Worm (Caenorhabditis elegans): ENCODE results near the gene swsn-4.

swsn-4 gene

DNA sequence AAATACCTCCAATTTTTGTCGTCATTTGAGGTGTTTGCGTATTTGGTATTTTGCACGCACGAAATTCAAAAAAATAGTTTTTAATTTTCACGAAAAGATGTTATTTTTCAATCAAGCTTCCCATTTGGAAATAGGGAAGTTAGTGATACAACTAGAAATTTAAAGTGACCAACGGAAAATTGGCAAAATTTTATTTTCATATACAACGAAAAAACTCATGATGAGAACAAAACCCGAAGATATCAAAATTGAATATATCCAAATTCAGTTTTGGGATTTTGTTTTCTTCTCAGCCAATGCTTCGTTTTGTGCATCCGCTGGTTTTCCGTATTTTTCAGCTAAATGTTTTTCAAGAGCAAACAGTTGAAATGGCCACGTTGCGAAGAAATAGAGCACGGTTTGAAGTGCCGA lies 20.1 kb downstream of the swsn-4 start:
- TF ChIP-seq spr-1 (tag; optimal IDR thresholded peaks at IDR 0.05) (no peak), snpc-1.2 (GFP tag; IDR thresholded peaks at IDR 0.05) (0 out of 2 replicates have a peak, but pooled peaks have one; percentile 15), Y48G9A.11 (GFP tag; IDR thresholded peaks at IDR 0.05) (0 out of 2 replicates have a peak, but pooled peaks have one; percentile 6), unc-62 (GFP tag; optimal IDR thresholded peaks at IDR 0.05 in 1 of 2) (peak in 1 of 2 experiments; percentile 51), unc-62 (tag; optimal IDR thresholded peaks at IDR 0.05) (no peak), arid-1 (GFP tag; conservative IDR thresholded peaks at IDR 0.05) (peak; percentile 80), lin-38 (GFP tag; IDR thresholded peaks at IDR 0.05) (peak; percentile 62), F49E8.2 (tag; optimal IDR thresholded peaks at IDR 0.05; ENCODE audit: borderline replicate concordance) (peak; percentile 89), pha-4 (GFP tag; IDR thresholded peaks at IDR 0.05) (peak; percentile 64; the same call in 1 of the 2 replicates), pha-4 (tag; optimal IDR thresholded peaks at IDR 0.05) (no peak), nhr-6 (tag; optimal IDR thresholded peaks at IDR 0.05) (no peak), zfp-2 (tag; optimal IDR thresholded peaks at IDR 0.05) (no peak), zfp-3 (GFP tag; conservative IDR thresholded peaks at IDR 0.05) (0 out of 2 replicates have a peak, but pooled peaks have one; percentile 30)

DNA sequence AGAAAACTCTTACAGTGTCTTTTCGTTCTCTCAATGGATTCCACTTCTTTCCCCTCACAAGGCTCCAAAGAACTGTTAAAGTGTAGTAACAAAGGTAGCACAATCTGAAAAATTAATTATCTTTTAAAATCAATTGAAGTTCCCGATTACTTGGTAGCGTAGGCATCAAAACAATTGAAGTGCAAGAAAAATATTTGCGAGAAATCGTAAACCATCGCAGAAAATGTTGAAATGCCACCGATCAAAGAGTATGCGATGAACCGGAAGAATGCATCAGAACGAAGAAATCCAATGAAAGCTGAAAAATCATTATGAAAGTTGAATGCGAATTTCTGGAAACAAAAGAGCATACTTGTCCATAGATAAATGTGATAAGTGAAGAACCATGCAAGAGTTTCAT lies 20.7 kb downstream of the swsn-4 start:
- TF ChIP-seq zfp-2 (tag; optimal IDR thresholded peaks at IDR 0.05) (no peak), aha-1 (tag) (peak; percentile 98)

DNA sequence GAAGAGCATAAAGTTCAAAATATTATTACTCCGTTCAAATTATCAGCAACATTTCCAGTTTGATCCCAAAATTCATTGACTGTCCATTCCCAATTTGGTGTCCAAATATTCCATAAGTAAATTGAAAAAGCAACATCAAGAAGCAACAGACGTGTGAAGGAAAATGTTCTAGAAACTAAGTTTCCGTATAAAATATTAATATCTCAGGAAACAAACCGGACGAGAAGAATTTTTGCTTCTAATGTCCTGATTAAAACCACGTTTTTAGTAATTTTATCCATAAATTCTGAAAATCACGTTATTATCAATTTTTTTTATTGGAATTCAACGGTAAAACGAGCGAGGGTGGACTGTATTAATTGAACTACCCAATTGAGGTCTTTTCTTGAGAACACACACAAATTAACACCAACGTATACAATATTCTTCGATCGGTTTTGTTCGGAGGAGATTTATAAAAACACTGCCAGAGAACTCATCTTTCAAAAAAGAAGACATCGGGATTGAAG lies 21.2 kb downstream of the swsn-4 start, which contains the start of gene pigq-1:
TSS of gene pigq-1 (minus strand) at position 286 of the 509 bp plus-strand sequence.
- no peak for TF ChIP-seq nhr-42 (GFP tag; IDR thresholded peaks at IDR 0.05)
- TF ChIP-seq F44E2.7 (GFP tag; IDR thresholded peaks at IDR 0.05) = no peak
- TF ChIP-seq attf-4 (tag; optimal IDR thresholded peaks at IDR 0.05) = no peak
- no peak for TF ChIP-seq pqm-1 (tag; optimal IDR thresholded peaks at IDR 0.05)
- no peak for TF ChIP-seq aly-2 (tag; optimal IDR thresholded peaks at IDR 0.05)
- no peak for TF ChIP-seq nhr-10 (tag; optimal IDR thresholded peaks at IDR 0.05)
- peak; percentile 34; the same call in 1 of the 2 replicates for TF ChIP-seq mdt-29 (GFP tag; IDR thresholded peaks at IDR 0.05)
- TF ChIP-seq T20F7.1 (GFP tag; optimal IDR thresholded peaks at IDR 0.05) = peak; percentile 53
- no peak for TF ChIP-seq daf-8 (GFP tag; IDR thresholded peaks at IDR 0.05)
- TF ChIP-seq lin-1 (GFP tag; IDR thresholded peaks at IDR 0.05) = no peak
- no peak for TF ChIP-seq madf-9 (GFP tag; conservative IDR thresholded peaks at IDR 0.05)
- no peak for TF ChIP-seq unc-39 (tag; optimal IDR thresholded peaks at IDR 0.05)
- no peak for TF ChIP-seq dmd-8 (GFP tag; IDR thresholded peaks at IDR 0.05)
- no peak for TF ChIP-seq snpc-4 (tag; optimal IDR thresholded peaks at IDR 0.05)
- TF ChIP-seq D1046.2 (GFP tag; IDR thresholded peaks at IDR 0.05) = no peak
- TF ChIP-seq lin-29 (GFP tag; IDR thresholded peaks at IDR 0.05) = no peak
- TF ChIP-seq Y48G9A.11 (GFP tag; IDR thresholded peaks at IDR 0.05) = peak; percentile 36; the same call in 1 of the 2 replicates
- TF ChIP-seq tag-97 (GFP tag; IDR thresholded peaks at IDR 0.05) = no peak
- no peak for TF ChIP-seq ceh-82 (tag; optimal IDR thresholded peaks at IDR 0.05)
- no peak for TF ChIP-seq rbr-2 (tag; optimal IDR thresholded peaks at IDR 0.05)
- no peak for TF ChIP-seq ceh-28 (tag; optimal IDR thresholded peaks at IDR 0.05)
- TF ChIP-seq duxl-1 (tag; optimal IDR thresholded peaks at IDR 0.05; ENCODE audit: poor library complexity) = no peak
- peak; percentile 77 for TF ChIP-seq nhr-102 (tag; optimal IDR thresholded peaks at IDR 0.05)
- no peak for TF ChIP-seq nhr-28 (tag; optimal IDR thresholded peaks at IDR 0.05)
- TF ChIP-seq php-3 (GFP tag; IDR thresholded peaks at IDR 0.05) = no peak
- TF ChIP-seq snpc-1.2 (GFP tag; IDR thresholded peaks at IDR 0.05) = peak; percentile 65; the same call in 1 of the 2 replicates
- peak; percentile 20 for TF ChIP-seq dve-1 (tag; optimal IDR thresholded peaks at IDR 0.05; ENCODE audit: insufficient read depth)
- TF ChIP-seq ztf-11 (tag; optimal IDR thresholded peaks at IDR 0.05) = no peak
- no peak for TF ChIP-seq fos-1 (tag; optimal IDR thresholded peaks at IDR 0.05)
- TF ChIP-seq lin-38 (GFP tag; IDR thresholded peaks at IDR 0.05) = peak; percentile 65
- no peak for TF ChIP-seq Y5F2A.4 (GFP tag; optimal IDR thresholded peaks at IDR 0.05)
- peak; percentile 16 for TF ChIP-seq nhr-237 (tag; optimal IDR thresholded peaks at IDR 0.05)
- TF ChIP-seq R02D3.7 (tag; optimal IDR thresholded peaks at IDR 0.05) = no peak
- no peak for TF ChIP-seq ceh-20 (GFP tag; IDR thresholded peaks at IDR 0.05)
- TF ChIP-seq Y105C5A.15 (GFP tag; IDR thresholded peaks at IDR 0.05) = 0 out of 2 replicates have a peak, but pooled peaks have one; percentile 54
- TF ChIP-seq nhr-41 (GFP tag; IDR thresholded peaks at IDR 0.05) = no peak
- peak; percentile 40 for TF ChIP-seq nhr-48 (tag; optimal IDR thresholded peaks at IDR 0.05)
- no peak for TF ChIP-seq skn-1 (tag; optimal IDR thresholded peaks at IDR 0.05)
